Fruit fly (Drosophila melanogaster): Measurements from ENCODE around the gene CG9072.
A peak's percentile ranks its signal among the peaks of the same experiment; 100 is the strongest.

DNA sequence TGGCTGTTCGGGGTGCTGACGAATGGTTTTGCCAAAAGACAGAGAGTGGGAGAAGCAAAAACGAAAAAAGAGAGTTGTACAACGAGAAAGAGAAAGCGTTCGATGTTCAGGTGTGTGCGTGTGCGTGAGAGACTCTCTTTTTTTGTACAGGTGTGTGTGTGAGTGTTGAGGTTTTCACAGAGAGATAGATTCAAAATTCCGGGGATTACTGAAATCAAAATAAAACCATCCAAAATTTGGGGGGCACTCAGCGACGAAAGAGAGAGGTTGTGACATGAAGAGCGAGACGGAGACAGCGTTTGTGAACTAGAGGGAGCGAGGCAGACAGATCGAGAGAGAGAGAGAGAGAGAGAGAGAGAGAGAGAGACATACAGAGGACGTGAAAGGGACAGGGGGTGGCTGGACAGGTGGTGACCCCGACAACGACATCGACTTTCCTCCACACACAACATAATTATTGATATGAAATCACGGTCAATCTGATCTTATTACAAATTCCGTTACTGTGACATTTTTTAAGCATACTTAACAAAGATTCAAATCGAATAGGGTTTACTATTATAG lies 47.5 kb upstream of the CG9072 start:
- TF ChIP-seq CG1621 (tag; optimal IDR thresholded peaks at IDR 0.05): no peak
- no peak for TF ChIP-seq CG16779 (tag; optimal IDR thresholded peaks at IDR 0.05)
- TF ChIP-seq Lpt (GFP tag; optimal IDR thresholded peaks at IDR 0.05): no peak
- TF ChIP-seq lz (GFP tag; optimal IDR thresholded peaks at IDR 0.05): no peak
- no peak for TF ChIP-seq Sox102F (GFP tag; optimal IDR thresholded peaks at IDR 0.05)
- TF ChIP-seq cyc (GFP tag; optimal IDR thresholded peaks at IDR 0.05): no peak
- TF ChIP-seq CG6854 (GFP tag; optimal IDR thresholded peaks at IDR 0.05): no peak
- no peak for TF ChIP-seq Hr39 (GFP tag; optimal IDR thresholded peaks at IDR 0.05)
- TF ChIP-seq Smox (GFP tag; optimal IDR thresholded peaks at IDR 0.05): no peak
- TF ChIP-seq CG8319 (GFP tag; optimal IDR thresholded peaks at IDR 0.05): peak; percentile 71
- TF ChIP-seq CG34406 (GFP tag; optimal IDR thresholded peaks at IDR 0.05): no peak
- no peak for TF ChIP-seq CG4318 (GFP tag; optimal IDR thresholded peaks at IDR 0.05)
